Worm (Caenorhabditis elegans): Measurements from ENCODE around the gene T13C5.6.

- TF ChIP-seq pes-1 (GFP tag; IDR thresholded peaks at IDR 0.05) (no peak), ama-1 (optimal IDR thresholded peaks at IDR 0.05) (no peak), flt-1 (GFP tag; IDR thresholded peaks at IDR 0.05) (no peak), sea-1 (GFP tag; conservative IDR thresholded peaks at IDR 0.05) (no peak), tbx-11 (GFP tag; IDR thresholded peaks at IDR 0.05) (no peak), F13C5.2 (tag; optimal IDR thresholded peaks at IDR 0.05) (no peak), scrt-1 (GFP tag; IDR thresholded peaks at IDR 0.05) (no peak), aly-1 (tag; optimal IDR thresholded peaks at IDR 0.05) (no peak), hnd-1 (tag; optimal IDR thresholded peaks at IDR 0.05) (no peak), hmg-4 (GFP tag; optimal IDR thresholded peaks at IDR 0.05) (no peak)
Observed at ce11 chrX:6187848-6188247, 19.6 kb downstream of the T13C5.6 start, which contains the start of gene T13C5.10.
